Worm (Caenorhabditis elegans): ENCODE results near the gene ZK829.3.

Gene ZK829.3

ce11 chrIV:11913295-11913940, 32.1 kb downstream of the ZK829.3 start:
- no peak for TF ChIP-seq F13C5.2 (tag; optimal IDR thresholded peaks at IDR 0.05)
- no peak for TF ChIP-seq aly-1 (tag; optimal IDR thresholded peaks at IDR 0.05)
- no peak for TF ChIP-seq tra-4 (tag; optimal IDR thresholded peaks at IDR 0.05)

DNA sequence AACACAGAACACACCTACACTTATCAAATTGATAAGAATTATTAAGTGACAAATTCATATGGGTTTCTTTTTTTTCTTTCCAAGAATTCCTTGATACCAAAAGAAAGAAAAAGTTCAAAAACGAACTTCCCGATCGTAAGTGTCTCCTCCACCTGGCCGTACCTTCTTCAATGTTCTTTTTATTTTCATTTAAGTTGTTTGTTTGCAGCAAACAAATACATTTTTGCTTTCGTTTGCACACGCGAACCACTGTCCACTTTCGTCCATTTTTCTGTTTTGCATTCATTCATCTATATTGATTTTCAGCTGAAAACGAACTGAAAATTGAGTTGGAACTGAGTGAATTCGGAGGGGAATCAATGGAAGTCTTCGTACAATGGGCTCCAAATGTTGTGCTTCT, 33.8 kb downstream of the ZK829.3 start, which contains the start of gene VZK822L.2:
Gene VZK822L.2, plus strand, starts transcription at position 301 of the 400 bp plus-strand sequence.
- TF ChIP-seq tra-4 (tag; optimal IDR thresholded peaks at IDR 0.05) (no peak), ceh-13 (GFP tag; optimal IDR thresholded peaks at IDR 0.05) (no peak), pes-1 (GFP tag; IDR thresholded peaks at IDR 0.05) (no peak), hnd-1 (tag; optimal IDR thresholded peaks at IDR 0.05) (no peak), ets-7 (tag; optimal IDR thresholded peaks at IDR 0.05) (no peak), tbx-11 (GFP tag; IDR thresholded peaks at IDR 0.05) (no peak), tbx-37 (GFP tag; conservative IDR thresholded peaks at IDR 0.05) (no peak), hmg-4 (GFP tag; optimal IDR thresholded peaks at IDR 0.05) (no peak), scrt-1 (GFP tag; IDR thresholded peaks at IDR 0.05) (no peak), flt-1 (GFP tag; IDR thresholded peaks at IDR 0.05) (no peak), B0310.2 (tag; optimal IDR thresholded peaks at IDR 0.05) (no peak), hmbx-1 (tag; optimal IDR thresholded peaks at IDR 0.05) (no peak), ama-1 (optimal IDR thresholded peaks at IDR 0.05) (no peak), aly-1 (tag; optimal IDR thresholded peaks at IDR 0.05) (no peak), ceh-36 (tag; optimal IDR thresholded peaks at IDR 0.05) (no peak), F13C5.2 (tag; optimal IDR thresholded peaks at IDR 0.05) (no peak), sea-1 (GFP tag; conservative IDR thresholded peaks at IDR 0.05) (no peak)

DNA sequence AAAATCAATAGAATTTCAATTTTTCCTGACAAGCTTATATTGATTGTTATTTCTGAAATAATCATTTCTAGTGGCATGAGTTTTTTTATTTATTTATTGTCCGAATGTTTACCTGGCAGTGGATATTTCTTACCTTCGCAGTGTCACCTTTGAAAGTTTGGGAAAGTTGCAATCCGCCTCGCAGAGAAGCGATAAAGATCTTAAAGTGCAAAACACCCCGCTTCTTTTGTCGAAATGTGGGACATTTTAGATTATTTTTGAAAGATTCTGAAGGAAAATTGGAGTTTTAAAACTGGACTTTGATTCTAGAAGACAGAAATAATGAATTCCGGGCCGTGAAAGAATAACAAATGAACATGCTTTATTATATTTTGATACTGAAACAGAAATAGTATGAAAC, 36.8 kb downstream of the ZK829.3 start:
- TF ChIP-seq pes-1 (GFP tag; IDR thresholded peaks at IDR 0.05): no peak
- no peak for TF ChIP-seq aly-1 (tag; optimal IDR thresholded peaks at IDR 0.05)
- no peak for TF ChIP-seq hnd-1 (tag; optimal IDR thresholded peaks at IDR 0.05)
- no peak for TF ChIP-seq tbx-11 (GFP tag; IDR thresholded peaks at IDR 0.05)
- no peak for TF ChIP-seq B0310.2 (tag; optimal IDR thresholded peaks at IDR 0.05)
- no peak for TF ChIP-seq hmbx-1 (tag; optimal IDR thresholded peaks at IDR 0.05)

ce11 chrIV:11903676-11904075, 41.8 kb downstream of the ZK829.3 start:
- no peak for TF ChIP-seq B0310.2 (tag; optimal IDR thresholded peaks at IDR 0.05)
- no peak for TF ChIP-seq scrt-1 (GFP tag; IDR thresholded peaks at IDR 0.05)
- TF ChIP-seq ama-1 (optimal IDR thresholded peaks at IDR 0.05): no peak
- TF ChIP-seq tbx-37 (GFP tag; conservative IDR thresholded peaks at IDR 0.05): no peak
- TF ChIP-seq ets-7 (tag; optimal IDR thresholded peaks at IDR 0.05): no peak
- no peak for TF ChIP-seq aly-1 (tag; optimal IDR thresholded peaks at IDR 0.05)
- no peak for TF ChIP-seq pes-1 (GFP tag; IDR thresholded peaks at IDR 0.05)
- no peak for TF ChIP-seq ceh-13 (GFP tag; optimal IDR thresholded peaks at IDR 0.05)
- TF ChIP-seq tbx-11 (GFP tag; IDR thresholded peaks at IDR 0.05): no peak
- no peak for TF ChIP-seq sea-1 (GFP tag; conservative IDR thresholded peaks at IDR 0.05)
- TF ChIP-seq F13C5.2 (tag; optimal IDR thresholded peaks at IDR 0.05): no peak

- no peak for TF ChIP-seq tbx-37 (GFP tag; conservative IDR thresholded peaks at IDR 0.05)
Observed at ce11 chrIV:11902832-11903231, 42.7 kb downstream of the ZK829.3 start.

DNA sequence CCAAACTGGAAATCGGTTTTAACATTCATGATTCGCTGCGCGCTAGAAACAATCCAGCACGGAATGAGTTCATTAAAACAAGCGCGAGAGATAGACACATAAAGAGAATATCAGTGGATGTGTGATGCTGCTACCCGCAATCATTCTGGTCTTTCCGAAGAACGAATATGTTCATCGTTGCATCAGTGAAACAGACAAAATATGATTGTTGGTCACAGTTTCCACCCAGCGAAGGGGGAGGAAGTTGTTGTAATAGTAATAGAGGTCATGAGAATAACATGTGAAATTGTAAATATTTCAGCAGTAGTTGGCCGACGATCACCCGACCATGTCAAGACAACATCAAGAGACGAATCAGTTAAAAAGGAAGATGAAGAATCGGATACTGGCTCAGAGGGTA, 44.3 kb downstream of the ZK829.3 start:
- TF ChIP-seq hmg-4 (GFP tag; optimal IDR thresholded peaks at IDR 0.05) (no peak), hnd-1 (tag; optimal IDR thresholded peaks at IDR 0.05) (no peak), sea-1 (GFP tag; conservative IDR thresholded peaks at IDR 0.05) (no peak), tra-4 (tag; optimal IDR thresholded peaks at IDR 0.05) (no peak), pes-1 (GFP tag; IDR thresholded peaks at IDR 0.05) (no peak), tbx-37 (GFP tag; conservative IDR thresholded peaks at IDR 0.05) (no peak), B0310.2 (tag; optimal IDR thresholded peaks at IDR 0.05) (no peak), scrt-1 (GFP tag; IDR thresholded peaks at IDR 0.05) (no peak)

DNA sequence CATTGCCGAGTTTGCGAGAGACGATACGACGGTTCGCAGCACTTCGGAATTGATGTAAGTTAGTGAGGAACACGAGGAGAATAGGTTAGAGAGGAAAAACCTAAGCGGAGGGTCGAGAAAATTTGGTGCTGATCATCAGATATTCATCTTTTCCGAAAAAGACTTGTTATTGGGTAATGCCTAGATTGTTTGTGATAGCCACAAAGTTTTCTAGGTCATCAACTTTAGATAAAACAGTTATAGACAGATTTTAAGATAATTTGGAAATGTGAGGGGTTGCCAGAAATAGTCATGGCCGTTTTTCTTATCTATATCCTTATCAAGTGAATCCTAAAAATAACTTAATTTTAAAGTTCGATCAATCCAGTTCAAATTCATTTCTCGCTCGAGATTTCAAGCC, 45.1 kb downstream of the ZK829.3 start:
- TF ChIP-seq hnd-1 (tag; optimal IDR thresholded peaks at IDR 0.05): no peak
- TF ChIP-seq tbx-11 (GFP tag; IDR thresholded peaks at IDR 0.05): no peak

- TF ChIP-seq hnd-1 (tag; optimal IDR thresholded peaks at IDR 0.05) (no peak), aly-1 (tag; optimal IDR thresholded peaks at IDR 0.05) (no peak), tbx-11 (GFP tag; IDR thresholded peaks at IDR 0.05) (no peak), tra-4 (tag; optimal IDR thresholded peaks at IDR 0.05) (no peak), F13C5.2 (tag; optimal IDR thresholded peaks at IDR 0.05) (no peak), B0310.2 (tag; optimal IDR thresholded peaks at IDR 0.05) (no peak), ama-1 (optimal IDR thresholded peaks at IDR 0.05) (no peak)
Observed at ce11 chrIV:11899358-11899757, 46.2 kb downstream of the ZK829.3 start, which contains the start of gene nhr-43. Gene nhr-43 (plus strand): TSS chrIV:11899590.

- TF ChIP-seq ceh-13 (GFP tag; optimal IDR thresholded peaks at IDR 0.05) (no peak), tbx-11 (GFP tag; IDR thresholded peaks at IDR 0.05) (no peak), F13C5.2 (tag; optimal IDR thresholded peaks at IDR 0.05) (no peak), flt-1 (GFP tag; IDR thresholded peaks at IDR 0.05) (no peak), tra-4 (tag; optimal IDR thresholded peaks at IDR 0.05) (no peak), aly-1 (tag; optimal IDR thresholded peaks at IDR 0.05) (no peak), tbx-37 (GFP tag; conservative IDR thresholded peaks at IDR 0.05) (no peak), B0310.2 (tag; optimal IDR thresholded peaks at IDR 0.05) (no peak), pes-1 (GFP tag; IDR thresholded peaks at IDR 0.05) (no peak), ets-7 (tag; optimal IDR thresholded peaks at IDR 0.05) (no peak)
Observed at ce11 chrIV:11897710-11898109, 47.8 kb downstream of the ZK829.3 start.
